5 worm cellular contexts compared by ENCODE assay signal in genomic region chrX:2237438-2237961, ce11.
TF ChIP-seq lines count a peak whose summit lies in the region.

vha-15 (plus strand) TSS chrX:2237911.

TF ChIP-seq in whole organism, L1 larva, 84 proteins besides CTCF, POLR2A, EP300 and RAD21 (continues in another document):
- TF ChIP-seq mep-1 (tag; optimal IDR thresholded peaks at IDR 0.05; lab: Kevin White, UChicago) (peak; percentile 89), tlp-1 (tag; optimal IDR thresholded peaks at IDR 0.05; lab: Kevin White, UChicago) (no peak), nhr-84 (tag; optimal IDR thresholded peaks at IDR 0.05; lab: Kevin White, UChicago) (no peak), sptf-1 (tag; optimal IDR thresholded peaks at IDR 0.05; lab: Kevin White, UChicago) (no peak), egl-27 (tag; optimal IDR thresholded peaks at IDR 0.05; lab: Kevin White, UChicago) (no peak), elt-2 (tag; optimal IDR thresholded peaks at IDR 0.05; lab: Kevin White, UChicago) (peak; percentile 16), unc-130 (tag; optimal IDR thresholded peaks at IDR 0.05; lab: Kevin White, UChicago) (no peak), rnt-1 (tag; optimal IDR thresholded peaks at IDR 0.05; lab: Kevin White, UChicago) (peak; percentile 84), aha-1 (tag; optimal IDR thresholded peaks at IDR 0.05; lab: Kevin White, UChicago) (no peak), tbx-2 (tag; optimal IDR thresholded peaks at IDR 0.05; lab: Kevin White, UChicago) (peak; percentile 83), C04F5.9 (tag; optimal IDR thresholded peaks at IDR 0.05; lab: Kevin White, UChicago) (no peak), alr-1 (tag; optimal IDR thresholded peaks at IDR 0.05; lab: Kevin White, UChicago; ENCODE audit: borderline replicate concordance) (no peak), snu-23 (GFP tag; optimal IDR thresholded peaks at IDR 0.05; lab: Kevin White, UChicago) (peak; percentile 92), nhr-76 (tag; optimal IDR thresholded peaks at IDR 0.05; lab: Kevin White, UChicago) (no peak), sup-37 (GFP tag; optimal IDR thresholded peaks at IDR 0.05; lab: Kevin White, UChicago) (no peak), efl-3 (GFP tag; optimal IDR thresholded peaks at IDR 0.05; lab: Kevin White, UChicago) (no peak), nhr-85 (tag; lab: Kevin White, UChicago) (peak; percentile 89), ceh-63 (GFP tag; optimal IDR thresholded peaks at IDR 0.05; lab: Kevin White, UChicago) (no peak), nhr-11 (tag; optimal IDR thresholded peaks at IDR 0.05; lab: Kevin White, UChicago) (peak; percentile 72)

TF ChIP-seq in whole organism, L3 larva, 47 proteins besides CTCF, POLR2A, EP300 and RAD21 (continues in another document):
- TF ChIP-seq aly-2 (tag; optimal IDR thresholded peaks at IDR 0.05; lab: Kevin White, UChicago) (no peak), snpc-4 (tag; optimal IDR thresholded peaks at IDR 0.05; lab: Kevin White, UChicago) (peak; percentile 68), nhr-12 (tag; optimal IDR thresholded peaks at IDR 0.05; lab: Kevin White, UChicago) (no peak), ztf-11 (tag; optimal IDR thresholded peaks at IDR 0.05; lab: Kevin White, UChicago) (no peak), pha-4 (tag; optimal IDR thresholded peaks at IDR 0.05; lab: Kevin White, UChicago) (peak; percentile 86), tbx-2 (tag; optimal IDR thresholded peaks at IDR 0.05; lab: Kevin White, UChicago) (no peak), nhr-67 (tag; optimal IDR thresholded peaks at IDR 0.05; lab: Kevin White, UChicago) (no peak), elt-3 (tag; optimal IDR thresholded peaks at IDR 0.05; lab: Kevin White, UChicago) (no peak), jun-1 (tag; optimal IDR thresholded peaks at IDR 0.05; lab: Kevin White, UChicago) (peak; percentile 9), R02D3.7 (tag; optimal IDR thresholded peaks at IDR 0.05; lab: Kevin White, UChicago) (peak; percentile 49), elt-1 (tag; optimal IDR thresholded peaks at IDR 0.05; lab: Kevin White, UChicago) (peak; percentile 7), ama-1 (optimal IDR thresholded peaks at IDR 0.05; lab: Kevin White, UChicago) (no peak), nhr-11 (tag; optimal IDR thresholded peaks at IDR 0.05; lab: Kevin White, UChicago) (no peak), nhr-237 (tag; optimal IDR thresholded peaks at IDR 0.05; lab: Kevin White, UChicago) (no peak), nhr-25 (tag; optimal IDR thresholded peaks at IDR 0.05; lab: Kevin White, UChicago) (peak; percentile 93), ZK546.5 (tag; optimal IDR thresholded peaks at IDR 0.05; lab: Kevin White, UChicago) (peak; percentile 18), nfya-1 (tag; optimal IDR thresholded peaks at IDR 0.05; lab: Kevin White, UChicago; ENCODE audit: insufficient read depth) (peak; percentile 95), ceh-16 (tag; optimal IDR thresholded peaks at IDR 0.05; lab: Kevin White, UChicago) (no peak), nhr-28 (tag; optimal IDR thresholded peaks at IDR 0.05; lab: Kevin White, UChicago) (no peak), elt-2 (tag; optimal IDR thresholded peaks at IDR 0.05; lab: Kevin White, UChicago) (peak; percentile 63)

TF ChIP-seq in whole organism, early embryonic, 17 proteins besides CTCF, POLR2A, EP300 and RAD21:
- TF ChIP-seq F13C5.2 (tag; optimal IDR thresholded peaks at IDR 0.05; lab: Kevin White, UChicago) = peak; percentile 51
- no peak for TF ChIP-seq ama-1 (optimal IDR thresholded peaks at IDR 0.05; lab: Kevin White, UChicago)
- TF ChIP-seq tra-4 (tag; optimal IDR thresholded peaks at IDR 0.05; lab: Kevin White, UChicago) = no peak
- no peak for TF ChIP-seq pes-1 (GFP tag; IDR thresholded peaks at IDR 0.05; lab: Robert Waterston, UW)
TF ChIP-seq in whole organism, early embryonic: peak in this region for 1.

TF ChIP-seq in whole organism, midembryonic, 9 proteins besides CTCF, POLR2A, EP300 and RAD21:
- TF ChIP-seq med-1 (GFP tag; optimal IDR thresholded peaks at IDR 0.05; lab: Kevin White, UChicago; ENCODE audit: insufficient read depth) = no peak
- TF ChIP-seq T22C8.4 (GFP tag; IDR thresholded peaks at IDR 0.05; lab: Robert Waterston, UW) = peak; percentile 85
- 0 out of 2 replicates have a peak, but pooled peaks have one; percentile 15 for TF ChIP-seq ztf-23 (GFP tag; IDR thresholded peaks at IDR 0.05; lab: Robert Waterston, UW)
- TF ChIP-seq cog-1 (tag; optimal IDR thresholded peaks at IDR 0.05; lab: Kevin White, UChicago) = peak; percentile 62

TF ChIP-seq in whole organism, young adult, 124 proteins besides CTCF, POLR2A, EP300 and RAD21 (continues in another document):
- TF ChIP-seq nhr-120 (GFP tag; IDR thresholded peaks at IDR 0.05; lab: Robert Waterston, UW) (no peak), nhr-80 (tag; optimal IDR thresholded peaks at IDR 0.05; lab: Kevin White, UChicago) (peak; percentile 69), B0035.1 (tag; optimal IDR thresholded peaks at IDR 0.05; lab: Kevin White, UChicago) (no peak), lir-1 (GFP tag; conservative IDR thresholded peaks at IDR 0.05; lab: Robert Waterston, UW) (no peak), mxl-1 (tag; optimal IDR thresholded peaks at IDR 0.05; lab: Kevin White, UChicago) (no peak), egl-44 (GFP tag; IDR thresholded peaks at IDR 0.05; lab: Robert Waterston, UW) (no peak), snpc-1.3 (tag; optimal IDR thresholded peaks at IDR 0.05; lab: Kevin White, UChicago; ENCODE audit: insufficient read depth) (no peak), tbx-9 (tag; optimal IDR thresholded peaks at IDR 0.05; lab: Kevin White, UChicago; ENCODE audit: borderline replicate concordance) (no peak), ZK185.1 (tag; optimal IDR thresholded peaks at IDR 0.05; lab: Kevin White, UChicago; ENCODE audit: poor library complexity, severe bottlenecking) (peak; percentile 26), ztf-3 (GFP tag; optimal IDR thresholded peaks at IDR 0.05; lab: Kevin White, UChicago) (no peak), madf-10 (tag; optimal IDR thresholded peaks at IDR 0.05; lab: Kevin White, UChicago) (peak; percentile 30), ceh-100 (GFP tag; IDR thresholded peaks at IDR 0.05; lab: Robert Waterston, UW) (no peak), snpc-4 (GFP tag; optimal IDR thresholded peaks at IDR 0.05; lab: Kevin White, UChicago) (no peak), snpc-4 (tag; optimal IDR thresholded peaks at IDR 0.05; lab: Kevin White, UChicago) (peak in 1 of 4 experiments; percentile 59), rcor-1 (GFP tag; IDR thresholded peaks at IDR 0.05; lab: Robert Waterston, UW) (no peak), tbp1 (GFP tag; optimal IDR thresholded peaks at IDR 0.05; lab: Kevin White, UChicago) (peak; percentile 7), ztf-22 (GFP tag; optimal IDR thresholded peaks at IDR 0.05; lab: Kevin White, UChicago) (no peak), sdz-38 (tag; optimal IDR thresholded peaks at IDR 0.05; lab: Kevin White, UChicago) (no peak), C06A6.2 (GFP tag; conservative IDR thresholded peaks at IDR 0.05; lab: Robert Waterston, UW) (no peak), fkh-3 (tag; optimal IDR thresholded peaks at IDR 0.05; lab: Kevin White, UChicago) (no peak), F23B12.7 (tag; optimal IDR thresholded peaks at IDR 0.05; lab: Kevin White, UChicago; ENCODE audit: insufficient read depth) (no peak), hmg-1.2 (GFP tag; IDR thresholded peaks at IDR 0.05; lab: Robert Waterston, UW) (peak; percentile 82), Y53G8AR.9 (GFP tag; conservative IDR thresholded peaks at IDR 0.05; lab: Robert Waterston, UW) (no peak), F57C9.4 (tag; optimal IDR thresholded peaks at IDR 0.05; lab: Kevin White, UChicago) (no peak), athp-1 (tag; optimal IDR thresholded peaks at IDR 0.05; lab: Kevin White, UChicago) (no peak), ekl-4 (GFP tag; IDR thresholded peaks at IDR 0.05; lab: Robert Waterston, UW) (peak; percentile 47; the same call in 1 of the 2 replicates), ets-4 (GFP tag; optimal IDR thresholded peaks at IDR 0.05; lab: Kevin White, UChicago) (no peak), F55B11.4 (tag; optimal IDR thresholded peaks at IDR 0.05; lab: Kevin White, UChicago; ENCODE audit: borderline replicate concordance, insufficient read depth) (no peak), lag-1 (GFP tag; IDR thresholded peaks at IDR 0.05; lab: Robert Waterston, UW) (no peak), hmg-20 (GFP tag; IDR thresholded peaks at IDR 0.05; lab: Robert Waterston, UW) (no peak), pbrm-1 (GFP tag; IDR thresholded peaks at IDR 0.05; lab: Robert Waterston, UW) (peak; percentile 30; the same call in 1 of the 2 replicates), dpff-1 (tag; optimal IDR thresholded peaks at IDR 0.05; lab: Kevin White, UChicago) (no peak), snpc-1.1 (tag; optimal IDR thresholded peaks at IDR 0.05; lab: Kevin White, UChicago; ENCODE audit: insufficient read depth) (no peak), nhr-27 (tag; optimal IDR thresholded peaks at IDR 0.05; lab: Kevin White, UChicago) (no peak), madf-6 (GFP tag; IDR thresholded peaks at IDR 0.05; lab: Robert Waterston, UW) (0 out of 2 replicates have a peak, but pooled peaks have one; percentile 14), aptf-3 (GFP tag; IDR thresholded peaks at IDR 0.05; lab: Robert Waterston, UW) (no peak), pha-4 (tag; optimal IDR thresholded peaks at IDR 0.05; lab: Kevin White, UChicago) (peak; percentile 39), ceh-79 (tag; optimal IDR thresholded peaks at IDR 0.05; lab: Kevin White, UChicago) (no peak), madf-3 (GFP tag; IDR thresholded peaks at IDR 0.05; lab: Robert Waterston, UW) (no peak), lin-40 (tag; optimal IDR thresholded peaks at IDR 0.05; lab: Kevin White, UChicago) (peak; percentile 72), lin-26 (GFP tag; IDR thresholded peaks at IDR 0.05; lab: Robert Waterston, UW) (no peak), egl-18 (GFP tag; IDR thresholded peaks at IDR 0.05; lab: Robert Waterston, UW) (no peak), ztf-18 (tag; optimal IDR thresholded peaks at IDR 0.05; lab: Kevin White, UChicago) (no peak), hrde-1 (tag; optimal IDR thresholded peaks at IDR 0.05; lab: Kevin White, UChicago; ENCODE audit: borderline replicate concordance) (no peak), madf-8 (GFP tag; conservative IDR thresholded peaks at IDR 0.05; lab: Robert Waterston, UW) (no peak), unc-62 (GFP tag; optimal IDR thresholded peaks at IDR 0.05; lab: Kevin White, UChicago) (peak; percentile 7), nfya-2 (GFP tag; IDR thresholded peaks at IDR 0.05; lab: Robert Waterston, UW) (no peak), hlh-12 (tag; optimal IDR thresholded peaks at IDR 0.05; lab: Kevin White, UChicago) (no peak), ceh-40 (GFP tag; IDR thresholded peaks at IDR 0.05; lab: Robert Waterston, UW) (no peak), mes-4 (tag; optimal IDR thresholded peaks at IDR 0.05; lab: Kevin White, UChicago) (no peak), F49E8.2 (tag; optimal IDR thresholded peaks at IDR 0.05; lab: Kevin White, UChicago; ENCODE audit: insufficient read depth) (no peak)

Comparison
In these comparisons a context has a peak if more than half of its experiments do, and no peak if none do; other contexts are left out.
1. Of the 8 proteins assayed by ChIP-seq in both whole organism, young adult and whole organism, L1 larva: peak only in whole organism, young adult: unc-62; only in whole organism, L1 larva: dpl-1, efl-1 and nhr-90; in both: none; in neither: 2; mixed calls (peak in some experiments, not most) for 2.